2 fruit fly cellular contexts compared by ENCODE assay signal in genomic region chrX:11066252-11066651, dm6.
A peak's percentile ranks its signal among the peaks of the same experiment; 100 is the strongest.
TF ChIP-seq lines count a peak whose summit lies in the region.

TSS of gene CG15203 (plus strand) at chrX:11066552.

- TF ChIP-seq CTCF in whole organism, embryonic (GFP tag; optimal IDR thresholded peaks at IDR 0.05; lab: Kevin White, UChicago) = no peak

TF ChIP-seq in whole organism, embryonic, 481 proteins besides CTCF, POLR2A, EP300 and RAD21:
- TF ChIP-seq Med (GFP tag; lab: Kevin White, UChicago) (peak; percentile 30), Ets97D (GFP tag; optimal IDR thresholded peaks at IDR 0.05; lab: Kevin White, UChicago) (no peak), emc (GFP tag; optimal IDR thresholded peaks at IDR 0.05; lab: Kevin White, UChicago) (no peak), row (GFP tag; IDR thresholded peaks at IDR 0.05; lab: Robert Waterston, UW) (peak; percentile 28; the same call in 1 of the 3 replicates), HmgZ (tag; optimal IDR thresholded peaks at IDR 0.05; lab: Kevin White, UChicago) (no peak), CG15269 (tag; optimal IDR thresholded peaks at IDR 0.05; lab: Kevin White, UChicago) (no peak), Ssrp (tag; optimal IDR thresholded peaks at IDR 0.05; lab: Kevin White, UChicago) (no peak), D19B (GFP tag; optimal IDR thresholded peaks at IDR 0.05; lab: Kevin White, UChicago) (peak; percentile 76)

TF ChIP-seq in whole organism, prepupa, 60 proteins besides CTCF, POLR2A, EP300 and RAD21:
- TF ChIP-seq svp (GFP tag; lab: Kevin White, UChicago) = peak; percentile 37
- TF ChIP-seq CG3919 (GFP tag; optimal IDR thresholded peaks at IDR 0.05; lab: Kevin White, UChicago) = no peak
- TF ChIP-seq fd59A (GFP tag; optimal IDR thresholded peaks at IDR 0.05; lab: Kevin White, UChicago) = no peak
